Fruit fly (Drosophila melanogaster) whole organism, embryonic: ENCODE measurements around the gene ATP7.

Experiments used
- CG10209 ChIP-seq: fragments of 200-800 bp; sonication (Bioruptor generic); optimal IDR thresholded peaks from 3 replicates; lab custom pipeline; 2017; ENCODE audit warnings: missing biosample characterization, mild to moderate bottlenecking, missing genetic modification characterization, missing genetic modification reagents
- CG1024 ChIP-seq: fragments of 200-800 bp; sonication (Bioruptor generic); IDR thresholded peaks from 2 replicates; pipeline ENCODE4 v1.3.6; 2022; ENCODE audit warnings: missing biosample characterization, missing genetic modification characterization
- CG10321 ChIP-seq: fragments of 200-800 bp; sonication (Bioruptor generic); IDR thresholded peaks from 2 replicates; pipeline ENCODE4 v1.3.6; 2022; ENCODE audit warnings: missing biosample characterization, missing genetic modification characterization
- CG1233 ChIP-seq: fragments of 200-800 bp; sonication (Bioruptor generic); optimal IDR thresholded peaks from 4 replicates; lab custom pipeline; 2018; ENCODE audit warnings: missing biosample characterization, mild to moderate bottlenecking, missing genetic modification characterization
- CG13296 ChIP-seq: fragments of 200-800 bp; sonication (Bioruptor generic); optimal IDR thresholded peaks from 3 replicates; lab custom pipeline; 2018; ENCODE audit warnings: missing biosample characterization, mild to moderate bottlenecking, missing genetic modification characterization
- CG14965 ChIP-seq: fragments of 200-800 bp; sonication (Bioruptor generic); optimal IDR thresholded peaks from 2 replicates; lab custom pipeline; 2016; ENCODE audit warnings: missing biosample characterization, missing genetic modification characterization, borderline replicate concordance
- CG15011 ChIP-seq: fragments of 200-800 bp; sonication (Bioruptor generic); optimal IDR thresholded peaks from 3 replicates; lab custom pipeline; 2018; ENCODE audit warnings: missing biosample characterization, mild to moderate bottlenecking, missing genetic modification characterization
- CG16863 ChIP-seq: fragments of 200-800 bp; sonication (Bioruptor generic); optimal IDR thresholded peaks from 3 replicates; lab custom pipeline; 2016; ENCODE audit warnings: missing biosample characterization, missing genetic modification characterization
- CG2199 ChIP-seq: fragments of 200-800 bp; sonication (Bioruptor generic); IDR thresholded peaks from 3 replicates; pipeline ENCODE4 v1.3.6; 2022; ENCODE audit warnings: missing biosample characterization, missing genetic modification characterization
- CG2678 ChIP-seq: fragments of 200-800 bp; sonication (Bioruptor generic); optimal IDR thresholded peaks from 3 replicates; lab custom pipeline; 2019; ENCODE audit warnings: missing biosample characterization, mild to moderate bottlenecking, missing genetic modification characterization, moderate library complexity
- CG2889 ChIP-seq: fragments of 200-800 bp; sonication (Bioruptor generic); IDR thresholded peaks from 3 replicates; pipeline ENCODE4 v1.3.6; 2022; ENCODE audit warnings: missing biosample characterization, missing genetic modification characterization
- CG31224 ChIP-seq: fragments of 200-800 bp; sonication (Bioruptor generic); IDR thresholded peaks from 2 replicates; pipeline ENCODE4 v1.3.6; 2022; ENCODE audit warnings: missing biosample characterization, missing genetic modification characterization
- CG31365 ChIP-seq: fragments of 200-800 bp; sonication (Bioruptor generic); optimal IDR thresholded peaks from 2 replicates; lab custom pipeline; 2018; ENCODE audit warnings: missing biosample characterization, mild to moderate bottlenecking, missing genetic modification characterization
- CG32772 ChIP-seq: fragments of 200-800 bp; sonication (Bioruptor generic); IDR thresholded peaks from 2 replicates; pipeline ENCODE4 v1.3.6; 2022; ENCODE audit warnings: missing biosample characterization, missing genetic modification characterization
- CG3726 ChIP-seq: fragments of 200-800 bp; sonication (Bioruptor generic); IDR thresholded peaks from 3 replicates; pipeline ENCODE4, ENCODE4 v1.3.6; 2022; ENCODE audit warnings: missing biosample characterization, missing genetic modification characterization
- CG4328 ChIP-seq: fragments of 200-800 bp; sonication (Bioruptor generic); optimal IDR thresholded peaks from 3 replicates; lab custom pipeline; 2017; ENCODE audit warnings: missing biosample characterization, missing genetic modification reagents, missing genetic modification characterization
- CG4707 ChIP-seq: fragments of 200-800 bp; sonication (Bioruptor generic); optimal IDR thresholded peaks from 2 replicates; lab custom pipeline; 2018; ENCODE audit warnings: missing biosample characterization, mild to moderate bottlenecking, missing genetic modification characterization, moderate library complexity
- CG5180 ChIP-seq: fragments of 200-800 bp; sonication (Bioruptor generic); optimal IDR thresholded peaks from 3 replicates; lab custom pipeline; 2017; ENCODE audit warnings: missing biosample characterization, missing genetic modification characterization, mild to moderate bottlenecking, moderate library complexity, missing genetic modification reagents
- CG6683 ChIP-seq: fragments of 200-800 bp; sonication (Bioruptor generic); optimal IDR thresholded peaks from 2 replicates; lab custom pipeline; 2017; ENCODE audit warnings: missing biosample characterization, mild to moderate bottlenecking, missing genetic modification characterization, missing genetic modification reagents
- CG6791 ChIP-seq: fragments of 200-800 bp; sonication (Bioruptor generic); IDR thresholded peaks from 3 replicates; pipeline ENCODE4 v1.3.6; 2022; ENCODE audit warnings: missing biosample characterization, missing genetic modification characterization; ENCODE audit not compliant: partially characterized antibody
- CG6813 ChIP-seq: fragments of 200-800 bp; sonication (Bioruptor generic); optimal IDR thresholded peaks from 2 replicates; lab custom pipeline; 2017; ENCODE audit warnings: missing biosample characterization, missing genetic modification characterization, mild to moderate bottlenecking, moderate library complexity, missing genetic modification reagents
- CG7839 ChIP-seq: fragments of 200-800 bp; sonication (Bioruptor generic); optimal IDR thresholded peaks from 3 replicates; lab custom pipeline; 2018; ENCODE audit warnings: missing biosample characterization, mild to moderate bottlenecking, missing genetic modification characterization, moderate library complexity
- CG8281 ChIP-seq: fragments of 200-800 bp; sonication (Bioruptor generic); optimal IDR thresholded peaks from 2 replicates; lab custom pipeline; 2018; ENCODE audit warnings: missing biosample characterization, mild to moderate bottlenecking, missing genetic modification characterization, moderate library complexity
- CG8388 ChIP-seq: fragments of 200-800 bp; sonication (Bioruptor generic); optimal IDR thresholded peaks from 2 replicates; lab custom pipeline; 2019; ENCODE audit warnings: missing biosample characterization, mild to moderate bottlenecking, missing genetic modification characterization, moderate library complexity
- Dip3 ChIP-seq: fragments of 200-800 bp; sonication (Bioruptor generic); optimal IDR thresholded peaks from 3 replicates; lab custom pipeline; 2016; ENCODE audit warnings: missing biosample characterization, missing genetic modification characterization
- Kr ChIP-seq: fragments of 200-800 bp; sonication (Bioruptor generic); optimal IDR thresholded peaks from 2 replicates; lab custom pipeline; 2017; ENCODE audit warnings: missing biosample characterization, mild to moderate bottlenecking, missing genetic modification characterization
- Med ChIP-seq: fragments of 200-800 bp; sonication (Bioruptor generic); peaks from one replicate; lab custom pipeline; 2016; ENCODE audit warnings: missing biosample characterization, missing genetic modification characterization, mild to moderate bottlenecking, inconsistent platforms, moderate library complexity
- NfI ChIP-seq: fragments of 200-800 bp; sonication (Bioruptor generic); optimal IDR thresholded peaks from 3 replicates; lab custom pipeline; 2018; ENCODE audit warnings: missing biosample characterization, mild to moderate bottlenecking, missing genetic modification characterization, moderate library complexity
- Poxn ChIP-seq: fragments of 200-800 bp; sonication (Bioruptor generic); IDR thresholded peaks from 2 replicates; pipeline ENCODE4 v1.3.6; 2022; ENCODE audit warnings: missing biosample characterization, missing genetic modification characterization
- Sry-β ChIP-seq: fragments of 200-800 bp; sonication (Bioruptor generic); optimal IDR thresholded peaks from 2 replicates; lab custom pipeline; 2018; ENCODE audit warnings: missing biosample characterization, mild to moderate bottlenecking, missing genetic modification characterization, moderate library complexity
- abd-A ChIP-seq: fragments of 200-800 bp; sonication (Bioruptor generic); optimal IDR thresholded peaks from 3 replicates; lab custom pipeline; 2019; ENCODE audit warnings: missing biosample characterization, mild to moderate bottlenecking, missing genetic modification characterization, moderate library complexity
- caup ChIP-seq: fragments of 200-800 bp; sonication (Bioruptor generic); optimal IDR thresholded peaks from 3 replicates; lab custom pipeline; 2017; ENCODE audit warnings: missing biosample characterization, mild to moderate bottlenecking, missing genetic modification characterization, moderate library complexity; ENCODE audit not compliant: severe bottlenecking
- cg ChIP-seq: fragments of 200-800 bp; sonication (Bioruptor generic); optimal IDR thresholded peaks from 3 replicates; lab custom pipeline; 2019; ENCODE audit warnings: missing biosample characterization, mild to moderate bottlenecking, missing genetic modification characterization, moderate library complexity
- chn ChIP-seq: fragments of 200-800 bp; sonication (Bioruptor generic); optimal IDR thresholded peaks from 2 replicates; lab custom pipeline; 2016; ENCODE audit warnings: missing biosample characterization, missing genetic modification characterization
- crc ChIP-seq: fragments of 200-800 bp; sonication (Bioruptor generic); optimal IDR thresholded peaks from 2 replicates; lab custom pipeline; 2016; ENCODE audit warnings: missing biosample characterization, missing genetic modification characterization
- crol ChIP-seq: fragments of 200-800 bp; sonication (Bioruptor generic); IDR thresholded peaks from 2 replicates; pipeline ENCODE4 v1.3.6; 2022; ENCODE audit warnings: missing biosample characterization, missing genetic modification characterization
- danr ChIP-seq: fragments of 200-800 bp; sonication (Bioruptor generic); IDR thresholded peaks from 2 replicates; pipeline ENCODE4 v1.3.6; 2022; ENCODE audit warnings: missing biosample characterization, missing genetic modification characterization
- disco-r ChIP-seq: fragments of 200-800 bp; sonication (Bioruptor generic); optimal IDR thresholded peaks from 2 replicates; lab custom pipeline; 2016; ENCODE audit warnings: missing biosample characterization, missing genetic modification characterization
- esg ChIP-seq: fragments of 200-800 bp; sonication (Bioruptor generic); conservative IDR thresholded peaks from 2 replicates; pipeline ENCODE4 v1.3.6; 2022; ENCODE audit warnings: missing biosample characterization, missing genetic modification characterization
- fu2 ChIP-seq: fragments of 200-800 bp; sonication (Bioruptor generic); optimal IDR thresholded peaks from 2 replicates; lab custom pipeline; 2016; ENCODE audit warnings: missing biosample characterization, missing genetic modification characterization
- gfzf ChIP-seq: fragments of 200-800 bp; sonication (Bioruptor generic); optimal IDR thresholded peaks from 2 replicates; lab custom pipeline; 2016; ENCODE audit warnings: missing biosample characterization, mild to moderate bottlenecking, missing genetic modification characterization, moderate library complexity
- gro ChIP-seq: fragments of 200-800 bp; sonication (Bioruptor generic); optimal IDR thresholded peaks from 2 replicates; lab custom pipeline; 2016; ENCODE audit warnings: missing biosample characterization, missing genetic modification characterization
- her ChIP-seq: fragments of 200-800 bp; sonication (Bioruptor generic); optimal IDR thresholded peaks from 2 replicates; lab custom pipeline; 2016; ENCODE audit warnings: missing biosample characterization, missing genetic modification characterization
- maf-S ChIP-seq: fragments of 200-800 bp; sonication (Bioruptor generic); optimal IDR thresholded peaks from 2 replicates; lab custom pipeline; 2016; ENCODE audit warnings: missing biosample characterization, missing genetic modification characterization
- nmo ChIP-seq: fragments of 200-800 bp; sonication (Bioruptor generic); optimal IDR thresholded peaks from 2 replicates; lab custom pipeline; 2018; ENCODE audit warnings: missing biosample characterization, mild to moderate bottlenecking, missing genetic modification characterization, moderate library complexity
- sens-2 ChIP-seq: fragments of 200-800 bp; sonication (Bioruptor generic); IDR thresholded peaks from 2 replicates; pipeline ENCODE4 v1.3.6; 2022; ENCODE audit warnings: missing biosample characterization, missing genetic modification characterization
- tap ChIP-seq: fragments of 200-800 bp; optimal IDR thresholded peaks from 3 replicates; lab custom pipeline; 2019; ENCODE audit warnings: missing biosample characterization, mild to moderate bottlenecking, missing genetic modification characterization, moderate library complexity
- tgo ChIP-seq: fragments of 200-800 bp; sonication (Bioruptor generic); IDR thresholded peaks from 3 replicates; pipeline ENCODE4 v1.3.6; 2022; ENCODE audit warnings: missing biosample characterization, missing genetic modification characterization
- trh ChIP-seq: fragments of 200-800 bp; sonication (Bioruptor generic); optimal IDR thresholded peaks from 2 replicates; lab custom pipeline; 2016; ENCODE audit warnings: missing biosample characterization, missing genetic modification characterization
- vnd ChIP-seq: fragments of 200-800 bp; sonication (Bioruptor generic); IDR thresholded peaks from 3 replicates; pipeline ENCODE4 v1.3.6; 2022; ENCODE audit warnings: missing biosample characterization, missing genetic modification characterization; ENCODE audit not compliant: partially characterized antibody
- wek ChIP-seq: fragments of 200-800 bp; sonication (Bioruptor generic); optimal IDR thresholded peaks from 3 replicates; lab custom pipeline; 2018; ENCODE audit warnings: missing biosample characterization, mild to moderate bottlenecking, missing genetic modification characterization, moderate library complexity

The ATP7 gene

DNA sequence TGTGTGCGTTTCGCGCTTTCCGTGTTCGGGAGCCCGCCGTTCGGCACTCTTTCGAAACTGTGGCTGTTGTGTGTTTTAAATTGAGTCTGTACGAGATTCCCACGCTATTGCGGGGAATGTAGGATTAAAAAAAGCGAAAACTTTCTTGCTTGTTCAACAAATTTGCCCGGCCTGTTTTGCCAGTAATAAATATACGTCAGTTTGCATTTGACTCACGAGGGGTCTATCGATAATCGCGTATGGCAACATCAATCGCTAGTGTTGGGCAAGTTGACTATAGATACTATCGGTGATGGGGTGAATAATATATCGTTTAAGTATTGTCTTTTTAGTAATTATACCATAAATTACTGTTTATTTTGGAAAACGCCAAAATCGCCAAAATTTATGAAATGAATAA is 50.3 kb downstream of the ATP7 start, which contains the start of gene Upf1 (continued):
- TF ChIP-seq Dip3 (GFP tag; lab: Kevin White, UChicago) (no peak), nmo (GFP tag; lab: Kevin White, UChicago) (no peak), Poxn (GFP tag; lab: Robert Waterston, UW) (no peak), CG31365 (tag; lab: Kevin White, UChicago) (no peak), CG10209 (GFP tag; lab: Kevin White, UChicago) (no peak), gfzf (GFP tag; lab: Kevin White, UChicago) (peak; percentile 8), sens-2 (GFP tag; lab: Robert Waterston, UW) (no peak), CG4707 (GFP tag; lab: Kevin White, UChicago) (no peak), chn (GFP tag; lab: Kevin White, UChicago) (no peak), CG6813 (GFP tag; lab: Kevin White, UChicago) (no peak), her (GFP tag; lab: Kevin White, UChicago) (no peak), gro (GFP tag; lab: Kevin White, UChicago) (no peak), CG10321 (GFP tag; lab: Robert Waterston, UW) (no peak), Kr (GFP tag; lab: Kevin White, UChicago) (no peak), NfI (GFP tag; lab: Kevin White, UChicago) (no peak), CG8388 (GFP tag; lab: Kevin White, UChicago) (no peak), CG7839 (tag; lab: Kevin White, UChicago) (no peak), CG6791 (GFP tag; lab: Robert Waterston, UW) (peak; percentile 95), tap (tag; lab: Kevin White, UChicago) (no peak), CG31224 (no peak), CG3726 (GFP tag; lab: Robert Waterston, UW) (no peak), CG2199 (GFP tag; lab: Robert Waterston, UW) (no peak), CG2678 (tag; lab: Kevin White, UChicago) (no peak), wek (no peak), fu2 (GFP tag; lab: Kevin White, UChicago) (no peak), CG5180 (no peak), crc (GFP tag; lab: Kevin White, UChicago) (no peak), CG16863 (GFP tag; lab: Kevin White, UChicago) (no peak), CG13296 (GFP tag; lab: Kevin White, UChicago) (no peak), Sry-β (GFP tag; lab: Kevin White, UChicago) (peak; percentile 80), CG1024 (no peak), vnd (GFP tag; lab: Robert Waterston, UW) (peak; percentile 87), tgo (GFP tag; lab: Robert Waterston, UW) (no peak), CG14965 (GFP tag; lab: Kevin White, UChicago) (no peak), abd-A (tag; lab: Kevin White, UChicago) (no peak), CG4328 (no peak), CG2889 (GFP tag; lab: Robert Waterston, UW) (no peak), disco-r (no peak), caup (GFP tag; lab: Kevin White, UChicago) (no peak), CG6683 (GFP tag; lab: Kevin White, UChicago) (no peak), esg (no peak), CG8281 (tag; lab: Kevin White, UChicago) (no peak), maf-S (GFP tag; lab: Kevin White, UChicago) (no peak), CG32772 (no peak), crol (GFP tag; lab: Robert Waterston, UW) (no peak), danr (GFP tag; lab: Robert Waterston, UW) (no peak), CG1233 (GFP tag; lab: Kevin White, UChicago) (no peak), trh (GFP tag; lab: Kevin White, UChicago) (no peak), cg (no peak), Med (GFP tag; lab: Kevin White, UChicago) (peak; percentile 83), CG15011 (GFP tag; lab: Kevin White, UChicago) (no peak)
